Worm (Caenorhabditis elegans) whole organism, L4 larva: ENCODE results near the gene acly-2.

Experiments used
- F10B5.3 ChIP-seq: sonication (generic microtip); optimal IDR thresholded peaks from 2 replicates; lab custom pipeline; 2016; ENCODE audit warnings: mild to moderate bottlenecking, missing genetic modification characterization, missing compliant biosample characterization
- F44E2.7 ChIP-seq: fragments of 200-800 bp; sonication (Bioruptor generic); IDR thresholded peaks from 2 replicates; pipeline ENCODE4 v2.1.2; 2022; ENCODE audit warnings: missing genetic modification characterization, missing compliant biosample characterization
- F49E8.2 ChIP-seq: sonication (generic microtip); optimal IDR thresholded peaks from 2 replicates; lab custom pipeline; 2016; ENCODE audit warnings: missing compliant biosample characterization, mild to moderate bottlenecking, missing genetic modification characterization, borderline replicate concordance
- T20F7.1 ChIP-seq: fragments of 200-800 bp; sonication (Bioruptor generic); optimal IDR thresholded peaks from 2 replicates; lab custom pipeline; 2018; ENCODE audit warnings: mild to moderate bottlenecking, missing genetic modification characterization, missing compliant biosample characterization
- T26A8.4 ChIP-seq: fragments of 200-800 bp; sonication (Bioruptor generic); IDR thresholded peaks from 2 replicates; pipeline ENCODE4 v1.3.6; 2022; ENCODE audit warnings: missing genetic modification characterization, missing compliant biosample characterization
- Y75B8A.6 ChIP-seq: fragments of 200-800 bp; sonication (Bioruptor generic); IDR thresholded peaks from 2 replicates; pipeline ENCODE4 v1.3.6; 2022; ENCODE audit warnings: missing genetic modification reagents, missing genetic modification characterization, missing compliant biosample characterization
- ZK337.2 ChIP-seq: fragments of 200-800 bp; sonication (Bioruptor generic); IDR thresholded peaks from 2 replicates; pipeline ENCODE4 v1.3.6; 2022; ENCODE audit warnings: missing genetic modification reagents, missing genetic modification characterization, missing compliant biosample characterization
- ZK546.5 ChIP-seq, 2 experiments: sonication (generic microtip); optimal IDR thresholded peaks; 2 replicates each; lab custom pipeline; 2017; ENCODE audit warnings: missing biosample characterization in 2 of 2, missing genetic modification characterization in 2 of 2
- ama-1 ChIP-seq: fragments of 150-350 bp; optimal IDR thresholded peaks from 2 replicates; lab custom pipeline; 2014; ENCODE audit warnings: inconsistent platforms, mixed read lengths
- arid-1 ChIP-seq: fragments of 200-800 bp; sonication (Bioruptor generic); conservative IDR thresholded peaks from 2 replicates; pipeline ENCODE4 v1.3.6; 2022; ENCODE audit warnings: missing genetic modification reagents, missing genetic modification characterization, missing compliant biosample characterization
- ceh-28 ChIP-seq: fragments of 150-350 bp; optimal IDR thresholded peaks from 2 replicates; lab custom pipeline; 2014; ENCODE audit warnings: missing biosample characterization, missing genetic modification reagents, missing genetic modification characterization
- ces-1 ChIP-seq: fragments of 150-350 bp; sonication (generic microtip); optimal IDR thresholded peaks from 4 replicates; lab custom pipeline; 2014; ENCODE audit warnings: missing biosample characterization, missing genetic modification reagents, missing genetic modification characterization
- cey-2 ChIP-seq: sonication (generic microtip); optimal IDR thresholded peaks from 3 replicates; lab custom pipeline; 2017; ENCODE audit warnings: missing genetic modification characterization, mild to moderate bottlenecking, missing compliant biosample characterization, antibody characterized with exemption, borderline replicate concordance; ENCODE audit not compliant: insufficient read depth
- ctbp-1 ChIP-seq: fragments of 200-800 bp; sonication (Bioruptor generic); IDR thresholded peaks from 2 replicates; pipeline ENCODE4 v1.3.6; 2022; ENCODE audit warnings: missing genetic modification reagents, missing genetic modification characterization, missing compliant biosample characterization
- daf-16 ChIP-seq, 3 experiments: sonication (generic microtip); optimal IDR thresholded peaks; 2 replicates each; lab custom pipeline; 2016 to 2017; ENCODE audit warnings: missing genetic modification characterization in 3 of 3, missing genetic modification reagents in 3 of 3, mild to moderate bottlenecking in 2 of 3, missing compliant biosample characterization in 2 of 3, missing biosample characterization in 1 of 3, moderate library complexity in 1 of 3
- dmd-9 ChIP-seq: fragments of 200-800 bp; sonication (Bioruptor generic); IDR thresholded peaks from 2 replicates; pipeline ENCODE4 v1.3.6; 2022; ENCODE audit warnings: missing genetic modification reagents, missing genetic modification characterization, missing compliant biosample characterization
- dpl-1 ChIP-seq: fragments of 150-350 bp; optimal IDR thresholded peaks from 2 replicates; lab custom pipeline; 2014; ENCODE audit warnings: missing biosample characterization, missing genetic modification reagents, missing genetic modification characterization
- dve-1 ChIP-seq: sonication (generic microtip); optimal IDR thresholded peaks from 2 replicates; lab custom pipeline; 2017; ENCODE audit warnings: antibody characterized with exemption, mild to moderate bottlenecking, missing genetic modification characterization, missing compliant biosample characterization; ENCODE audit not compliant: insufficient read depth
- egl-27 ChIP-seq: sonication (generic microtip); optimal IDR thresholded peaks from 3 replicates; lab custom pipeline; 2017; ENCODE audit warnings: missing biosample characterization, missing genetic modification reagents, missing genetic modification characterization
- egl-43 ChIP-seq: fragments of 200-800 bp; sonication (Bioruptor generic); IDR thresholded peaks from 2 replicates; pipeline ENCODE4 v1.3.6; 2022; ENCODE audit warnings: missing genetic modification reagents, missing genetic modification characterization, missing compliant biosample characterization
- fkh-10 ChIP-seq: fragments of 150-350 bp; optimal IDR thresholded peaks from 2 replicates; lab custom pipeline; 2014; ENCODE audit warnings: missing biosample characterization, missing genetic modification reagents, missing genetic modification characterization
- fos-1 ChIP-seq: fragments of 150-350 bp; optimal IDR thresholded peaks from 2 replicates; lab custom pipeline; 2014; ENCODE audit warnings: missing biosample characterization, missing genetic modification characterization
- gei-8 ChIP-seq: fragments of 200-800 bp; sonication (Bioruptor generic); optimal IDR thresholded peaks from 2 replicates; lab custom pipeline; 2018; ENCODE audit warnings: mild to moderate bottlenecking, missing genetic modification characterization, missing compliant biosample characterization
- hif-1 ChIP-seq, 2 experiments: sonication (generic microtip); optimal IDR thresholded peaks; 2 replicates each; lab custom pipeline; 2016 to 2017; ENCODE audit warnings: missing compliant biosample characterization in 2 of 2, missing genetic modification characterization in 2 of 2, missing genetic modification reagents in 2 of 2, missing genotype in 2 of 2, mild to moderate bottlenecking in 1 of 2
- hmg-1.1 ChIP-seq: fragments of 200-800 bp; sonication (Bioruptor generic); IDR thresholded peaks from 2 replicates; pipeline ENCODE4 v1.3.6; 2022; ENCODE audit warnings: missing genetic modification reagents, missing genetic modification characterization, missing compliant biosample characterization
- jun-1 ChIP-seq: fragments of 150-350 bp; optimal IDR thresholded peaks from 2 replicates; lab custom pipeline; 2014; ENCODE audit warnings: missing biosample characterization, missing genetic modification reagents, missing genetic modification characterization
- lin-1 ChIP-seq: fragments of 200-800 bp; sonication (Bioruptor generic); IDR thresholded peaks from 2 replicates; pipeline ENCODE4 v1.3.6; 2022; ENCODE audit warnings: missing genetic modification reagents, missing genetic modification characterization, missing compliant biosample characterization
- lin-13 ChIP-seq: fragments of 150-350 bp; optimal IDR thresholded peaks from 2 replicates; lab custom pipeline; 2014; ENCODE audit warnings: missing biosample characterization, missing genetic modification reagents, missing genetic modification characterization
- lin-38 ChIP-seq: fragments of 200-800 bp; sonication (Bioruptor generic); IDR thresholded peaks from 2 replicates; pipeline ENCODE4 v1.3.6; 2022; ENCODE audit warnings: missing genetic modification reagents, missing genetic modification characterization, missing compliant biosample characterization
- lsy-2 ChIP-seq, 2 experiments: fragments of 150-350 bp in 1 of 2; sonication (generic microtip) in 1 of 2; optimal IDR thresholded peaks; 2 replicates each; lab custom pipeline; 2014 to 2017; ENCODE audit warnings: missing biosample characterization in 2 of 2, missing genetic modification characterization in 2 of 2
- madf-5 ChIP-seq, 2 experiments: fragments of 200-800 bp; sonication (Bioruptor generic); IDR thresholded peaks; 2 replicates each; pipeline ENCODE4 v1.3.6; 2022; ENCODE audit warnings: missing compliant biosample characterization in 2 of 2, missing genetic modification characterization in 2 of 2
- mdl-1 ChIP-seq, 2 experiments: fragments of 150-350 bp in 1 of 2; sonication (generic microtip) in 1 of 2; optimal IDR thresholded peaks; 2 replicates each; lab custom pipeline; 2014 to 2017; ENCODE audit warnings: missing biosample characterization in 2 of 2, missing genetic modification characterization in 2 of 2
- mxl-3 ChIP-seq: fragments of 200-800 bp; sonication (Bioruptor generic); optimal IDR thresholded peaks from 2 replicates; lab custom pipeline; 2018; ENCODE audit warnings: mild to moderate bottlenecking, missing genetic modification characterization, missing compliant biosample characterization
- nhr-10 ChIP-seq: fragments of 150-350 bp; optimal IDR thresholded peaks from 2 replicates; lab custom pipeline; 2014; ENCODE audit warnings: missing biosample characterization, missing genetic modification characterization
- nhr-237 ChIP-seq: sonication (generic microtip); optimal IDR thresholded peaks from 2 replicates; lab custom pipeline; 2017; ENCODE audit warnings: missing biosample characterization, missing genetic modification characterization
- nhr-25 ChIP-seq: sonication (generic microtip); optimal IDR thresholded peaks from 2 replicates; lab custom pipeline; 2017; ENCODE audit warnings: missing genetic modification characterization, mild to moderate bottlenecking, missing compliant biosample characterization, antibody characterized with exemption, moderate library complexity, borderline replicate concordance; ENCODE audit not compliant: insufficient read depth
- nhr-28 ChIP-seq: fragments of 150-350 bp; optimal IDR thresholded peaks from 2 replicates; lab custom pipeline; 2014; ENCODE audit warnings: missing biosample characterization, missing genetic modification characterization
- nhr-76 ChIP-seq: fragments of 150-350 bp; optimal IDR thresholded peaks from 2 replicates; lab custom pipeline; 2014; ENCODE audit warnings: missing biosample characterization, missing genetic modification characterization
- sdz-12 ChIP-seq: fragments of 200-800 bp; sonication (Bioruptor generic); optimal IDR thresholded peaks from 2 replicates; lab custom pipeline; 2018; ENCODE audit warnings: mild to moderate bottlenecking, missing genetic modification characterization, missing compliant biosample characterization
- set-16 ChIP-seq: fragments of 200-800 bp; sonication (Bioruptor generic); IDR thresholded peaks from 2 replicates; pipeline ENCODE4 v1.3.6; 2022; ENCODE audit warnings: missing genetic modification reagents, missing genetic modification characterization, missing compliant biosample characterization
- snpc-1.2 ChIP-seq: fragments of 200-800 bp; sonication (Bioruptor generic); IDR thresholded peaks from 2 replicates; pipeline ENCODE4 v1.3.6; 2022; ENCODE audit warnings: missing genetic modification reagents, missing genetic modification characterization, missing compliant biosample characterization
- snpc-4 ChIP-seq: fragments of 150-350 bp; optimal IDR thresholded peaks from 2 replicates; lab custom pipeline; 2014; ENCODE audit warnings: missing biosample characterization, missing genetic modification characterization
- spr-3 ChIP-seq: fragments of 200-800 bp; sonication (Bioruptor generic); optimal IDR thresholded peaks from 2 replicates; lab custom pipeline; 2018; ENCODE audit warnings: mild to moderate bottlenecking, missing genetic modification characterization, missing compliant biosample characterization
- tag-97 ChIP-seq: fragments of 200-800 bp; sonication (Bioruptor generic); IDR thresholded peaks from 2 replicates; pipeline ENCODE4 v1.3.6; 2022; ENCODE audit warnings: missing genetic modification characterization, missing compliant biosample characterization
- tra-1 ChIP-seq: fragments of 200-800 bp; sonication (Bioruptor generic); IDR thresholded peaks from 2 replicates; pipeline ENCODE4 v1.3.6; 2022; ENCODE audit warnings: missing genetic modification reagents, missing genetic modification characterization, missing compliant biosample characterization
- unc-130 ChIP-seq: sonication (generic microtip); optimal IDR thresholded peaks from 2 replicates; lab custom pipeline; 2016; ENCODE audit warnings: missing genetic modification reagents, missing genetic modification characterization, missing compliant biosample characterization
- unc-62 ChIP-seq, 3 experiments: fragments of 150-350 bp in 1 of 3; sonication (generic microtip); optimal IDR thresholded peaks in 2 of 3; peaks in 1 of 3; 1 replicate in 1 of 3; 2 replicates in 2 of 3; lab custom pipeline; 2014 to 2017; ENCODE audit warnings: missing biosample characterization in 3 of 3, missing genetic modification characterization in 3 of 3, missing genetic modification reagents in 3 of 3, missing genotype in 1 of 3
- ztf-7 ChIP-seq: fragments of 150-350 bp; optimal IDR thresholded peaks from 2 replicates; lab custom pipeline; 2014; ENCODE audit warnings: missing biosample characterization, missing genetic modification characterization

acly-2 gene

ce11 chrV:13082442-13083126 is 33.7 kb upstream of the acly-2 start, which contains the start of gene C34B4.2 (continued):
- TF ChIP-seq egl-43 (GFP tag; lab: Robert Waterston, UW) (no peak), ZK337.2 (GFP tag; lab: Robert Waterston, UW) (no peak), egl-27 (no peak), T20F7.1 (GFP tag; lab: Kevin White, UChicago) (peak; percentile 25), daf-16 (GFP tag; optimal IDR thresholded peaks at IDR 0.05; lab: Kevin White, UChicago) (peak; percentile 3 to 89), daf-16 (tag; optimal IDR thresholded peaks at IDR 0.05; lab: Kevin White, UChicago) (peak; percentile 56), mxl-3 (GFP tag; lab: Kevin White, UChicago) (peak; percentile 66), lsy-2 (tag; optimal IDR thresholded peaks at IDR 0.05; lab: Kevin White, UChicago) (peak; percentile 7 to 62), ceh-28 (tag; lab: Kevin White, UChicago) (no peak), ztf-7 (tag; lab: Kevin White, UChicago) (peak; percentile 23), lin-38 (GFP tag; lab: Robert Waterston, UW) (peak; percentile 25; the same call in 1 of the 2 replicates), lin-1 (GFP tag; lab: Robert Waterston, UW) (peak; percentile 68; the same call in 1 of the 2 replicates), snpc-4 (tag; lab: Kevin White, UChicago) (no peak), cey-2 (tag; lab: Kevin White, UChicago) (no peak), sdz-12 (GFP tag; lab: Kevin White, UChicago) (no peak), unc-62 (GFP tag; optimal IDR thresholded peaks at IDR 0.05 in 1 of 2; lab: Kevin White, UChicago) (peak in 1 of 2 experiments; percentile 93), unc-62 (tag; optimal IDR thresholded peaks at IDR 0.05; lab: Kevin White, UChicago) (no peak), ces-1 (no peak), nhr-25 (no peak), fos-1 (tag; lab: Kevin White, UChicago) (no peak), spr-3 (GFP tag; lab: Kevin White, UChicago) (no peak), lin-13 (no peak), set-16 (GFP tag; lab: Robert Waterston, UW) (no peak), tag-97 (GFP tag; lab: Robert Waterston, UW) (no peak), F49E8.2 (tag; lab: Kevin White, UChicago) (no peak), jun-1 (no peak), nhr-28 (tag; lab: Kevin White, UChicago) (peak; percentile 55), ama-1 (lab: Kevin White, UChicago) (no peak), nhr-237 (no peak), dmd-9 (GFP tag; lab: Robert Waterston, UW) (no peak), ctbp-1 (GFP tag; lab: Robert Waterston, UW) (0 out of 2 replicates have a peak, but pooled peaks have one; percentile 46), F10B5.3 (tag; lab: Kevin White, UChicago) (no peak), snpc-1.2 (GFP tag; lab: Robert Waterston, UW) (no peak), T26A8.4 (GFP tag; lab: Robert Waterston, UW) (peak; percentile 55; the same call in 1 of the 2 replicates), dpl-1 (GFP tag; lab: Kevin White, UChicago) (no peak), fkh-10 (GFP tag; lab: Kevin White, UChicago) (no peak), nhr-10 (tag; lab: Kevin White, UChicago) (no peak), hmg-1.1 (GFP tag; lab: Robert Waterston, UW) (0 out of 2 replicates have a peak, but pooled peaks have one; percentile 65), Y75B8A.6 (GFP tag; lab: Robert Waterston, UW) (no peak), unc-130 (no peak), mdl-1 (tag; optimal IDR thresholded peaks at IDR 0.05; lab: Kevin White, UChicago) (peak in 1 of 2 experiments; percentile 66), tra-1 (GFP tag; lab: Robert Waterston, UW) (peak; percentile 72; the same call in 1 of the 2 replicates), ZK546.5 (tag; optimal IDR thresholded peaks at IDR 0.05; lab: Kevin White, UChicago) (no peak), dve-1 (tag; lab: Kevin White, UChicago) (peak; percentile 57), madf-5 (GFP tag; IDR thresholded peaks at IDR 0.05; lab: Robert Waterston, UW) (no peak), hif-1 (tag; optimal IDR thresholded peaks at IDR 0.05; lab: Kevin White, UChicago) (peak; percentile 84 to 99), nhr-76 (tag; lab: Kevin White, UChicago) (no peak), gei-8 (no peak), F44E2.7 (no peak), arid-1 (GFP tag; lab: Robert Waterston, UW) (no peak)
